Fruit fly (Drosophila melanogaster): ENCODE measurements around the gene CG3386.
A peak's percentile ranks its signal among the peaks of the same experiment; 100 is the strongest.

Gene CG3386

DNA sequence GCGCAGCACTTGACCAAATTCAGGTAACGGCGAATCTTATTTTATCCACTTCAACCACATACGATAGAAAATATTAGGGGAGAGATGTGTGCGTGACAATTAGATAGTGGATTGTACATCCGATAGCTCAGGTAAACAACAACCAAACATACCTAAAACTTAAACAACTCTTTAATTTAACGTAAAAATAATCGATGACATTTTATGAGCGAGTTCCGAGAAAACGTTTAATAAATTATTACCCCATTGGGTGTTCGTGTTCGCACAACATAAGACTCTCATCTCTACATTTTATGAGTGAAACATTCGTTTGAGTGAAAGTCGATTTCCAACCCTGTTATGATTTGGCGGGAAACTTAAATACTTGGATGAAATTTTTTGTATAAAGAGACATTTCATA lies 2.0 kb downstream of the CG3386 start, which contains the start of gene CG17129 (continued):
- TF ChIP-seq Tbp (GFP tag; optimal IDR thresholded peaks at IDR 0.05) (no peak), CG1529 (GFP tag; optimal IDR thresholded peaks at IDR 0.05) (peak; percentile 32), nerfin-1 (tag; optimal IDR thresholded peaks at IDR 0.05) (peak; percentile 73), CG4328 (GFP tag; optimal IDR thresholded peaks at IDR 0.05) (peak; percentile 69), exex (tag; optimal IDR thresholded peaks at IDR 0.05) (no peak), Opbp (GFP tag; IDR thresholded peaks at IDR 0.05; ENCODE audit: partially characterized antibody) (peak; percentile 89), Sin3A (optimal IDR thresholded peaks at IDR 0.05) (peak; percentile 7), fd102C (GFP tag; optimal IDR thresholded peaks at IDR 0.05) (no peak), Hand (GFP tag; optimal IDR thresholded peaks at IDR 0.05) (no peak), CG7839 (tag; optimal IDR thresholded peaks at IDR 0.05) (peak; percentile 65), hb (GFP tag; IDR thresholded peaks at IDR 0.05; ENCODE audit: partially characterized antibody) (peak; percentile 91), br (optimal IDR thresholded peaks at IDR 0.05) (no peak), CG11085 (GFP tag; IDR thresholded peaks at IDR 0.05) (peak; percentile 54), danr (GFP tag; IDR thresholded peaks at IDR 0.05) (no peak), CG11247 (GFP tag; IDR thresholded peaks at IDR 0.05) (peak; percentile 68), CG31365 (tag; optimal IDR thresholded peaks at IDR 0.05) (peak; percentile 16), CG17361 (GFP tag; IDR thresholded peaks at IDR 0.05) (peak; percentile 80), CG3407 (GFP tag; optimal IDR thresholded peaks at IDR 0.05) (peak; percentile 37), CG7786 (GFP tag; optimal IDR thresholded peaks at IDR 0.05) (peak; percentile 73), HLHmδ (GFP tag; optimal IDR thresholded peaks at IDR 0.05) (no peak), crc (GFP tag; optimal IDR thresholded peaks at IDR 0.05) (peak; percentile 66), CG10274 (GFP tag; optimal IDR thresholded peaks at IDR 0.05) (no peak), ind (GFP tag; optimal IDR thresholded peaks at IDR 0.05) (peak; percentile 82), Ets65A (GFP tag) (peak; percentile 98), CG7372 (GFP tag; IDR thresholded peaks at IDR 0.05) (peak; percentile 66; the same call in 1 of the 2 replicates), az2 (GFP tag; optimal IDR thresholded peaks at IDR 0.05) (peak; percentile 72), pros (GFP tag; optimal IDR thresholded peaks at IDR 0.05) (peak; percentile 45), jing (GFP tag; optimal IDR thresholded peaks at IDR 0.05) (no peak), CG9609 (GFP tag; optimal IDR thresholded peaks at IDR 0.05) (peak; percentile 78), CG32532 (GFP tag; IDR thresholded peaks at IDR 0.05) (peak; percentile 74), chn (GFP tag; optimal IDR thresholded peaks at IDR 0.05) (peak; percentile 73), Hr78 (GFP tag; optimal IDR thresholded peaks at IDR 0.05) (no peak), Gug (GFP tag; IDR thresholded peaks at IDR 0.05) (peak; percentile 85), CG30431 (GFP tag; optimal IDR thresholded peaks at IDR 0.05) (peak; percentile 54), CG9797 (GFP tag; optimal IDR thresholded peaks at IDR 0.05) (no peak), nmo (GFP tag; optimal IDR thresholded peaks at IDR 0.05) (peak; percentile 77), CG15601 (tag; optimal IDR thresholded peaks at IDR 0.05) (peak; percentile 82), vvl (GFP tag; IDR thresholded peaks at IDR 0.05) (peak; percentile 87), Hey (tag; optimal IDR thresholded peaks at IDR 0.05) (no peak), CG11093 (GFP tag; IDR thresholded peaks at IDR 0.05) (peak; percentile 22; the same call in 1 of the 3 replicates), Doc2 (GFP tag; IDR thresholded peaks at IDR 0.05) (no peak), CG7987 (GFP tag; optimal IDR thresholded peaks at IDR 0.05) (peak; percentile 13), Awh (GFP tag; IDR thresholded peaks at IDR 0.05) (peak; percentile 56; the same call in 1 of the 2 replicates), luna (GFP tag; optimal IDR thresholded peaks at IDR 0.05) (peak; percentile 54), salm (tag; optimal IDR thresholded peaks at IDR 0.05) (peak; percentile 7), yki (optimal IDR thresholded peaks at IDR 0.05) (no peak), scrt (GFP tag; optimal IDR thresholded peaks at IDR 0.05) (no peak), seq (GFP tag; IDR thresholded peaks at IDR 0.05) (peak; percentile 71), E2f2 (GFP tag; IDR thresholded peaks at IDR 0.05) (peak; percentile 87), row (GFP tag; IDR thresholded peaks at IDR 0.05) (peak; percentile 94), CG12744 (GFP tag; optimal IDR thresholded peaks at IDR 0.05) (peak; percentile 61), ro (GFP tag; IDR thresholded peaks at IDR 0.05) (no peak), nau (GFP tag; optimal IDR thresholded peaks at IDR 0.05) (no peak)
